Fruit fly (Drosophila melanogaster) whole organism, embryonic: ENCODE data around the gene CG13056.

ENCODE experiments used
- Abd-B ChIP-seq: fragments of 200-800 bp; sonication (Bioruptor generic); optimal IDR thresholded peaks from 2 replicates; lab custom pipeline; 2018; ENCODE audit warnings: missing biosample characterization, mild to moderate bottlenecking, missing genetic modification characterization, moderate library complexity
- C15 ChIP-seq: fragments of 200-800 bp; sonication (Bioruptor generic); IDR thresholded peaks from 3 replicates; pipeline ENCODE4 v1.3.6; 2022; ENCODE audit warnings: missing biosample characterization, missing genetic modification characterization
- CG12104 ChIP-seq: fragments of 200-800 bp; sonication (Bioruptor generic); optimal IDR thresholded peaks from 3 replicates; lab custom pipeline; 2016; ENCODE audit warnings: missing biosample characterization, missing genetic modification characterization
- CG12219 ChIP-seq: fragments of 200-800 bp; sonication (Bioruptor generic); optimal IDR thresholded peaks from 3 replicates; lab custom pipeline; 2018; ENCODE audit warnings: missing biosample characterization, mild to moderate bottlenecking, missing genetic modification characterization
- CG13287 ChIP-seq: fragments of 200-800 bp; sonication (Bioruptor generic); IDR thresholded peaks from 2 replicates; pipeline ENCODE4 v1.3.6; 2022; ENCODE audit warnings: missing biosample characterization, missing genetic modification characterization; ENCODE audit not compliant: partially characterized antibody
- CG13624 ChIP-seq: fragments of 200-800 bp; sonication (Bioruptor generic); optimal IDR thresholded peaks from 2 replicates; lab custom pipeline; 2016; ENCODE audit warnings: missing biosample characterization, missing genetic modification characterization
- CG14667 ChIP-seq: fragments of 200-800 bp; sonication (Bioruptor generic); IDR thresholded peaks from 2 replicates; pipeline ENCODE4 v1.3.6; 2022; ENCODE audit warnings: missing biosample characterization, missing genetic modification characterization
- CG3065 ChIP-seq: fragments of 200-800 bp; sonication (Bioruptor generic); optimal IDR thresholded peaks from 2 replicates; lab custom pipeline; 2016; ENCODE audit warnings: missing biosample characterization, missing genetic modification characterization
- CG33213 ChIP-seq: fragments of 200-800 bp; sonication (Bioruptor generic); optimal IDR thresholded peaks from 3 replicates; lab custom pipeline; 2016; ENCODE audit warnings: missing biosample characterization, missing genetic modification characterization
- CG42726 ChIP-seq: fragments of 200-800 bp; sonication (Bioruptor generic); IDR thresholded peaks from 2 replicates; pipeline ENCODE4 v1.3.6; 2022; ENCODE audit warnings: missing biosample characterization, missing genetic modification characterization; ENCODE audit not compliant: partially characterized antibody
- CG4360 ChIP-seq: fragments of 200-800 bp; sonication (Bioruptor generic); IDR thresholded peaks from 2 replicates; pipeline ENCODE4 v1.3.6; 2022; ENCODE audit warnings: missing biosample characterization, missing genetic modification characterization
- CG4730 ChIP-seq: fragments of 200-800 bp; sonication (Bioruptor generic); IDR thresholded peaks from 2 replicates; pipeline ENCODE4 v1.3.6; 2022; ENCODE audit warnings: missing biosample characterization, missing genetic modification characterization
- CG4820 ChIP-seq: fragments of 200-800 bp; sonication (Bioruptor generic); optimal IDR thresholded peaks from 3 replicates; lab custom pipeline; 2016; ENCODE audit warnings: missing biosample characterization, missing genetic modification characterization
- CG6654 ChIP-seq: fragments of 200-800 bp; sonication (Bioruptor generic); optimal IDR thresholded peaks from 2 replicates; lab custom pipeline; 2017; ENCODE audit warnings: missing biosample characterization, mild to moderate bottlenecking, missing genetic modification characterization
- CG6689 ChIP-seq: fragments of 200-800 bp; sonication (Bioruptor generic); IDR thresholded peaks from 2 replicates; pipeline ENCODE4 v1.3.6; 2022; ENCODE audit warnings: missing biosample characterization, missing genetic modification characterization
- CG6854 ChIP-seq: fragments of 200-800 bp; sonication (Bioruptor generic); optimal IDR thresholded peaks from 3 replicates; lab custom pipeline; 2017; ENCODE audit warnings: missing biosample characterization, mild to moderate bottlenecking, missing genetic modification characterization
- CG7963 ChIP-seq: fragments of 200-800 bp; sonication (Bioruptor generic); IDR thresholded peaks from 3 replicates; pipeline ENCODE4 v1.3.6; 2022; ENCODE audit warnings: missing biosample characterization, missing genetic modification characterization; ENCODE audit not compliant: partially characterized antibody
- CG9609 ChIP-seq: fragments of 200-800 bp; sonication (Bioruptor generic); optimal IDR thresholded peaks from 3 replicates; lab custom pipeline; 2016; ENCODE audit warnings: missing biosample characterization, missing genetic modification characterization
- CHES-1-like ChIP-seq: fragments of 200-800 bp; sonication (Bioruptor generic); optimal IDR thresholded peaks from 2 replicates; lab custom pipeline; 2016; ENCODE audit warnings: missing biosample characterization, missing genetic modification characterization
- Ets97D ChIP-seq: fragments of 200-800 bp; sonication (Bioruptor generic); optimal IDR thresholded peaks from 3 replicates; lab custom pipeline; 2016; ENCODE audit warnings: missing biosample characterization, missing genetic modification characterization
- H15 ChIP-seq: fragments of 200-800 bp; sonication (Bioruptor generic); IDR thresholded peaks from 3 replicates; pipeline ENCODE4 v1.3.6; 2022; ENCODE audit warnings: missing biosample characterization, missing genetic modification characterization
- Hmx ChIP-seq: fragments of 200-800 bp; sonication (Bioruptor generic); optimal IDR thresholded peaks from 2 replicates; lab custom pipeline; 2016; ENCODE audit warnings: missing biosample characterization, missing genetic modification characterization
- Nf-YB ChIP-seq: fragments of 200-800 bp; sonication (Bioruptor generic); optimal IDR thresholded peaks from 3 replicates; lab custom pipeline; 2019; ENCODE audit warnings: missing biosample characterization, mild to moderate bottlenecking, missing genetic modification characterization, moderate library complexity
- Stat92E ChIP-seq, 3 experiments: fragments of >200 bp in 2 of 3; fragments of 200-800 bp in 1 of 3; sonication (Bioruptor generic) in 1 of 3; optimal IDR thresholded peaks; 2 replicates each; lab custom pipeline; 2017 to 2019; ENCODE audit warnings: missing biosample characterization in 3 of 3, missing genetic modification characterization in 3 of 3, mild to moderate bottlenecking in 1 of 3, moderate library complexity in 1 of 3
- Vsx1 ChIP-seq: fragments of 200-800 bp; sonication (Bioruptor generic); optimal IDR thresholded peaks from 2 replicates; lab custom pipeline; 2017; ENCODE audit warnings: missing biosample characterization, mild to moderate bottlenecking, missing genetic modification characterization, missing genetic modification reagents
- btn ChIP-seq: fragments of 200-800 bp; sonication (Bioruptor generic); optimal IDR thresholded peaks from 2 replicates; lab custom pipeline; 2016; ENCODE audit warnings: missing biosample characterization, missing genetic modification characterization
- chif ChIP-seq, 2 experiments: fragments of 200-800 bp; sonication (Bioruptor generic); optimal IDR thresholded peaks; 3 replicates each; lab custom pipeline; 2016; ENCODE audit warnings: missing biosample characterization in 2 of 2, missing genetic modification characterization in 2 of 2
- gro ChIP-seq: fragments of 200-800 bp; sonication (Bioruptor generic); optimal IDR thresholded peaks from 2 replicates; lab custom pipeline; 2016; ENCODE audit warnings: missing biosample characterization, missing genetic modification characterization
- gsb ChIP-seq: fragments of 200-800 bp; sonication (Bioruptor generic); IDR thresholded peaks from 2 replicates; pipeline ENCODE4 v1.3.6; 2022; ENCODE audit warnings: missing biosample characterization, missing genetic modification characterization
- lmd ChIP-seq: fragments of 200-800 bp; sonication (Bioruptor generic); IDR thresholded peaks from 2 replicates; pipeline ENCODE4 v1.3.6; 2022; ENCODE audit warnings: missing biosample characterization, missing genetic modification characterization
- lov ChIP-seq, 2 experiments: fragments of 200-800 bp in 1 of 2; fragments of >200 bp in 1 of 2; sonication (Bioruptor generic) in 1 of 2; IDR thresholded peaks in 1 of 2; optimal IDR thresholded peaks in 1 of 2; 2 replicates in 1 of 2; 3 replicates in 1 of 2; pipeline versions ENCODE4 v1.3.6 to Lab custom; 2017 to 2022; ENCODE audit warnings: missing biosample characterization in 1 of 2, missing genetic modification characterization in 1 of 2
- mld ChIP-seq: fragments of 200-800 bp; sonication (Bioruptor generic); IDR thresholded peaks from 3 replicates; pipeline ENCODE4 v1.3.6; 2022; ENCODE audit warnings: missing biosample characterization, missing genetic modification characterization; ENCODE audit not compliant: partially characterized antibody
- peb ChIP-seq: fragments of 200-800 bp; sonication (Bioruptor generic); IDR thresholded peaks from 2 replicates; pipeline ENCODE4 v1.3.6; 2022; ENCODE audit warnings: missing biosample characterization, missing genetic modification characterization
- repo ChIP-seq: fragments of 200-800 bp; sonication (Bioruptor generic); optimal IDR thresholded peaks from 2 replicates; lab custom pipeline; 2016; ENCODE audit warnings: missing biosample characterization, missing genetic modification characterization
- schlank ChIP-seq: fragments of 200-800 bp; sonication (Bioruptor generic); optimal IDR thresholded peaks from 2 replicates; lab custom pipeline; 2018; ENCODE audit warnings: missing biosample characterization, mild to moderate bottlenecking, missing genetic modification characterization
- sima ChIP-seq: fragments of 200-800 bp; sonication (Bioruptor generic); optimal IDR thresholded peaks from 2 replicates; lab custom pipeline; 2016; ENCODE audit warnings: missing biosample characterization, missing genetic modification characterization
- so ChIP-seq: fragments of 200-800 bp; sonication (Bioruptor generic); IDR thresholded peaks from 3 replicates; pipeline ENCODE4 v1.3.6; 2022; ENCODE audit warnings: missing biosample characterization, missing genetic modification characterization
- vvl ChIP-seq: fragments of 200-800 bp; sonication (Bioruptor generic); IDR thresholded peaks from 2 replicates; pipeline ENCODE4 v1.3.6; 2022; ENCODE audit warnings: missing biosample characterization, missing genetic modification characterization
- z ChIP-seq: fragments of 200-800 bp; sonication (Bioruptor generic); IDR thresholded peaks from 3 replicates; pipeline ENCODE4 v1.3.6; 2022; ENCODE audit warnings: missing biosample characterization, missing genetic modification characterization

Gene CG13056

dm6 chr3L:16289067-16289466 lies 44.0 kb upstream of the CG13056 start (continued):
- TF ChIP-seq Hmx (no peak), repo (no peak), CG14667 (GFP tag; lab: Robert Waterston, UW) (no peak), gsb (GFP tag; lab: Robert Waterston, UW) (no peak), CHES-1-like (GFP tag; lab: Kevin White, UChicago) (no peak), CG12104 (GFP tag; lab: Kevin White, UChicago) (no peak), CG6689 (no peak), schlank (tag; lab: Kevin White, UChicago) (no peak), Stat92E (GFP tag; optimal IDR thresholded peaks at IDR 0.05; lab: Kevin White, UChicago) (no peak), Nf-YB (no peak), peb (no peak), CG33213 (GFP tag; lab: Kevin White, UChicago) (no peak), CG7963 (GFP tag; lab: Robert Waterston, UW) (no peak), CG4730 (GFP tag; lab: Robert Waterston, UW) (peak; percentile 50; the same call in 1 of the 2 replicates)

dm6 chr3L:16290850-16291249 lies 42.3 kb upstream of the CG13056 start, which contains the start of gene CG13045:
Gene CG13045 (minus strand): TSS chr3L:16290950.
- TF ChIP-seq btn (no peak), H15 (GFP tag; lab: Robert Waterston, UW) (no peak), CG6654 (GFP tag; lab: Kevin White, UChicago) (no peak), sima (no peak), CG6854 (GFP tag; lab: Kevin White, UChicago) (no peak), C15 (GFP tag; lab: Robert Waterston, UW) (0 out of 3 replicates have a peak, but pooled peaks have one; percentile 11), CG9609 (GFP tag; lab: Kevin White, UChicago) (no peak)

dm6 chr3L:16291678-16292077 lies 41.4 kb upstream of the CG13056 start:
- TF ChIP-seq lmd (GFP tag; lab: Robert Waterston, UW) (no peak), z (0 out of 3 replicates have a peak, but pooled peaks have one; percentile 17), Ets97D (GFP tag; lab: Kevin White, UChicago) (no peak), CG13287 (GFP tag; lab: Robert Waterston, UW) (peak; percentile 10; the same call in 1 of the 2 replicates), vvl (no peak), gro (GFP tag; lab: Kevin White, UChicago) (no peak), mld (no peak), CG6654 (GFP tag; lab: Kevin White, UChicago) (no peak), CG13624 (GFP tag; lab: Kevin White, UChicago) (no peak), CG3065 (GFP tag; lab: Kevin White, UChicago) (no peak), Vsx1 (GFP tag; lab: Kevin White, UChicago) (peak; percentile 49), CG12219 (GFP tag; lab: Kevin White, UChicago) (no peak), lov (optimal IDR thresholded peaks at IDR 0.05; lab: Kevin White, UChicago) (no peak), lov (GFP tag; IDR thresholded peaks at IDR 0.05; lab: Robert Waterston, UW) (no peak), CG4360 (GFP tag; lab: Robert Waterston, UW) (no peak), so (GFP tag; lab: Robert Waterston, UW) (no peak), Abd-B (peak; percentile 11), chif (GFP tag; optimal IDR thresholded peaks at IDR 0.05; lab: Kevin White, UChicago) (no peak), CG4820 (no peak), CG42726 (GFP tag; lab: Robert Waterston, UW) (0 out of 2 replicates have a peak, but pooled peaks have one; percentile 34)
